Fruit fly (Drosophila melanogaster) whole organism, embryonic: Measurements from ENCODE around the gene snz.

Source experiments
- Aef1 ChIP-seq: fragments of 200-800 bp; sonication (Bioruptor generic); IDR thresholded peaks from 3 replicates; pipeline ENCODE4 v1.3.6; 2022; ENCODE audit warnings: missing biosample characterization, missing genetic modification characterization
- Bteb2 ChIP-seq: fragments of 200-800 bp; sonication (Bioruptor generic); optimal IDR thresholded peaks from 2 replicates; lab custom pipeline; 2016; ENCODE audit warnings: missing biosample characterization, missing genetic modification characterization
- CG10366 ChIP-seq: fragments of 200-800 bp; sonication (Bioruptor generic); IDR thresholded peaks from 2 replicates; pipeline ENCODE4 v1.3.6; 2022; ENCODE audit warnings: missing biosample characterization, missing genetic modification characterization
- CG10462 ChIP-seq: fragments of 200-800 bp; sonication (Bioruptor generic); optimal IDR thresholded peaks from 2 replicates; lab custom pipeline; 2016; ENCODE audit warnings: missing biosample characterization, missing genetic modification characterization
- CG14667 ChIP-seq: fragments of 200-800 bp; sonication (Bioruptor generic); IDR thresholded peaks from 2 replicates; pipeline ENCODE4 v1.3.6; 2022; ENCODE audit warnings: missing biosample characterization, missing genetic modification characterization
- CG14965 ChIP-seq: fragments of 200-800 bp; sonication (Bioruptor generic); optimal IDR thresholded peaks from 2 replicates; lab custom pipeline; 2016; ENCODE audit warnings: missing biosample characterization, missing genetic modification characterization, borderline replicate concordance
- CG15696 ChIP-seq: fragments of 200-800 bp; sonication (Bioruptor generic); optimal IDR thresholded peaks from 2 replicates; lab custom pipeline; 2019; ENCODE audit warnings: missing biosample characterization, mild to moderate bottlenecking, missing genetic modification characterization, moderate library complexity
- CG16815 ChIP-seq: fragments of 200-800 bp; sonication (Bioruptor generic); optimal IDR thresholded peaks from 3 replicates; lab custom pipeline; 2017; ENCODE audit warnings: missing biosample characterization, mild to moderate bottlenecking, missing genetic modification characterization
- CG17361 ChIP-seq: fragments of 200-800 bp; sonication (Bioruptor generic); IDR thresholded peaks from 3 replicates; pipeline ENCODE4 v1.3.6; 2022; ENCODE audit warnings: missing biosample characterization, missing genetic modification characterization
- CG17568 ChIP-seq: fragments of 200-800 bp; sonication (Bioruptor generic); optimal IDR thresholded peaks from 2 replicates; lab custom pipeline; 2018; ENCODE audit warnings: missing biosample characterization, mild to moderate bottlenecking, missing genetic modification characterization, moderate library complexity
- CG17829 ChIP-seq: fragments of 200-800 bp; optimal IDR thresholded peaks from 2 replicates; lab custom pipeline; 2019; ENCODE audit warnings: missing biosample characterization, mild to moderate bottlenecking, missing genetic modification characterization, moderate library complexity
- CG18764 ChIP-seq: fragments of 200-800 bp; sonication (Bioruptor generic); optimal IDR thresholded peaks from 3 replicates; lab custom pipeline; 2016; ENCODE audit warnings: missing biosample characterization, missing genetic modification characterization
- CG2202 ChIP-seq: fragments of 200-800 bp; sonication (Bioruptor generic); optimal IDR thresholded peaks from 2 replicates; lab custom pipeline; 2018; ENCODE audit warnings: missing biosample characterization, mild to moderate bottlenecking, missing genetic modification characterization
- CG30020 ChIP-seq: fragments of 200-800 bp; optimal IDR thresholded peaks from 2 replicates; lab custom pipeline; 2019; ENCODE audit warnings: missing biosample characterization, mild to moderate bottlenecking, missing genetic modification characterization, moderate library complexity
- CG30431 ChIP-seq: fragments of 200-800 bp; sonication (Bioruptor generic); optimal IDR thresholded peaks from 2 replicates; lab custom pipeline; 2017; ENCODE audit warnings: missing biosample characterization, missing genetic modification characterization
- CG32772 ChIP-seq: fragments of 200-800 bp; sonication (Bioruptor generic); IDR thresholded peaks from 2 replicates; pipeline ENCODE4 v1.3.6; 2022; ENCODE audit warnings: missing biosample characterization, missing genetic modification characterization
- CG34422 ChIP-seq: fragments of 200-800 bp; sonication (Bioruptor generic); IDR thresholded peaks from 3 replicates; pipeline ENCODE4 v1.3.6; 2022; ENCODE audit warnings: missing biosample characterization, missing genetic modification characterization
- CG4404 ChIP-seq: fragments of 200-800 bp; sonication (Bioruptor generic); IDR thresholded peaks from 2 replicates; pipeline ENCODE4 v1.3.6; 2022; ENCODE audit warnings: missing biosample characterization, missing genetic modification characterization
- CG4854 ChIP-seq: fragments of 200-800 bp; sonication (Bioruptor generic); optimal IDR thresholded peaks from 2 replicates; lab custom pipeline; 2016; ENCODE audit warnings: missing biosample characterization, missing genetic modification characterization, inconsistent platforms
- CG8290 ChIP-seq, 3 experiments: fragments of 200-800 bp; sonication (Bioruptor generic); optimal IDR thresholded peaks; 2 replicates each; lab custom pipeline; 2016 to 2019; ENCODE audit warnings: missing biosample characterization in 3 of 3, missing genetic modification characterization in 3 of 3, mild to moderate bottlenecking in 2 of 3, moderate library complexity in 1 of 3
- CG8388 ChIP-seq: fragments of 200-800 bp; sonication (Bioruptor generic); optimal IDR thresholded peaks from 2 replicates; lab custom pipeline; 2019; ENCODE audit warnings: missing biosample characterization, mild to moderate bottlenecking, missing genetic modification characterization, moderate library complexity
- CG8924 ChIP-seq: fragments of 200-800 bp; optimal IDR thresholded peaks from 3 replicates; lab custom pipeline; 2019; ENCODE audit warnings: missing biosample characterization, mild to moderate bottlenecking, missing genetic modification characterization, moderate library complexity
- CG9437 ChIP-seq: fragments of 200-800 bp; sonication (Bioruptor generic); optimal IDR thresholded peaks from 2 replicates; lab custom pipeline; 2018; ENCODE audit warnings: missing biosample characterization, mild to moderate bottlenecking, missing genetic modification characterization
- CTCF ChIP-seq: fragments of 200-800 bp; sonication (Bioruptor generic); optimal IDR thresholded peaks from 2 replicates; lab custom pipeline; 2017; ENCODE audit warnings: missing biosample characterization, mild to moderate bottlenecking, missing genetic modification characterization, moderate library complexity
- CoRest ChIP-seq: fragments of 200-800 bp; sonication (Bioruptor generic); optimal IDR thresholded peaks from 3 replicates; lab custom pipeline; 2018; ENCODE audit warnings: missing biosample characterization, mild to moderate bottlenecking, missing genetic modification characterization, moderate library complexity
- Deaf1 ChIP-seq: fragments of 200-800 bp; optimal IDR thresholded peaks from 3 replicates; lab custom pipeline; 2019; ENCODE audit warnings: missing biosample characterization, mild to moderate bottlenecking, missing genetic modification characterization, moderate library complexity
- Doc3 ChIP-seq: fragments of 200-800 bp; sonication (Bioruptor generic); IDR thresholded peaks from 3 replicates; pipeline ENCODE4 v1.3.6; 2022; ENCODE audit warnings: missing biosample characterization, missing genetic modification characterization; ENCODE audit not compliant: partially characterized antibody
- Dp ChIP-seq: fragments of 200-800 bp; sonication (Bioruptor generic); optimal IDR thresholded peaks from 2 replicates; lab custom pipeline; 2018; ENCODE audit warnings: missing biosample characterization, mild to moderate bottlenecking, missing genetic modification characterization, moderate library complexity
- Fer1 ChIP-seq: fragments of 200-800 bp; sonication (Bioruptor generic); optimal IDR thresholded peaks from 2 replicates; lab custom pipeline; 2017; ENCODE audit warnings: missing biosample characterization, mild to moderate bottlenecking, missing genetic modification characterization
- HLHmδ ChIP-seq: fragments of 200-800 bp; sonication (Bioruptor generic); optimal IDR thresholded peaks from 2 replicates; lab custom pipeline; 2018; ENCODE audit warnings: missing biosample characterization, mild to moderate bottlenecking, missing genetic modification characterization, moderate library complexity
- HmgZ ChIP-seq: fragments of 200-800 bp; sonication (Bioruptor generic); optimal IDR thresholded peaks from 2 replicates; lab custom pipeline; 2018; ENCODE audit warnings: missing biosample characterization, mild to moderate bottlenecking, missing genetic modification characterization
- Side ChIP-seq: fragments of 200-800 bp; sonication (Bioruptor generic); optimal IDR thresholded peaks from 2 replicates; lab custom pipeline; 2016; ENCODE audit warnings: missing biosample characterization, missing genetic modification characterization
- Ssrp ChIP-seq: fragments of 200-800 bp; sonication (Bioruptor generic); optimal IDR thresholded peaks from 2 replicates; lab custom pipeline; 2018; ENCODE audit warnings: missing biosample characterization, mild to moderate bottlenecking, missing genetic modification characterization, moderate library complexity
- ash1 ChIP-seq: fragments of 200-800 bp; sonication (Bioruptor generic); optimal IDR thresholded peaks from 2 replicates; lab custom pipeline; 2018; ENCODE audit warnings: missing biosample characterization, mild to moderate bottlenecking, missing genetic modification characterization
- ato ChIP-seq: fragments of 200-800 bp; sonication (Bioruptor generic); IDR thresholded peaks from 2 replicates; pipeline ENCODE4 v1.3.6; 2022; ENCODE audit warnings: missing biosample characterization, missing genetic modification characterization; ENCODE audit not compliant: partially characterized antibody
- dimm ChIP-seq: fragments of 200-800 bp; sonication (Bioruptor generic); IDR thresholded peaks from 2 replicates; pipeline ENCODE4 v1.3.6; 2022; ENCODE audit warnings: missing biosample characterization, missing genetic modification characterization
- dm ChIP-seq: fragments of 200-800 bp; sonication (Bioruptor generic); optimal IDR thresholded peaks from 3 replicates; lab custom pipeline; 2016; ENCODE audit warnings: missing biosample characterization, missing genetic modification characterization
- dmrt11E ChIP-seq: fragments of 200-800 bp; sonication (Bioruptor generic); optimal IDR thresholded peaks from 3 replicates; lab custom pipeline; 2018; ENCODE audit warnings: missing biosample characterization, mild to moderate bottlenecking, missing genetic modification characterization, moderate library complexity
- fu2 ChIP-seq: fragments of 200-800 bp; sonication (Bioruptor generic); optimal IDR thresholded peaks from 2 replicates; lab custom pipeline; 2016; ENCODE audit warnings: missing biosample characterization, missing genetic modification characterization
- gem ChIP-seq: fragments of 200-800 bp; sonication (Bioruptor generic); optimal IDR thresholded peaks from 2 replicates; lab custom pipeline; 2019; ENCODE audit warnings: missing biosample characterization, mild to moderate bottlenecking, missing genetic modification characterization, moderate library complexity
- gsb-n ChIP-seq: fragments of 200-800 bp; sonication (Bioruptor generic); optimal IDR thresholded peaks from 3 replicates; lab custom pipeline; 2018; ENCODE audit warnings: missing biosample characterization, mild to moderate bottlenecking, missing genetic modification characterization
- ham ChIP-seq: fragments of 200-800 bp; sonication (Bioruptor generic); IDR thresholded peaks from 2 replicates; pipeline ENCODE4 v1.3.6; 2022; ENCODE audit warnings: missing biosample characterization, missing genetic modification characterization
- ind ChIP-seq: fragments of 200-800 bp; sonication (Bioruptor generic); optimal IDR thresholded peaks from 3 replicates; lab custom pipeline; 2016; ENCODE audit warnings: missing biosample characterization, missing genetic modification characterization
- peb ChIP-seq: fragments of 200-800 bp; sonication (Bioruptor generic); IDR thresholded peaks from 2 replicates; pipeline ENCODE4 v1.3.6; 2022; ENCODE audit warnings: missing biosample characterization, missing genetic modification characterization
- phol ChIP-seq: fragments of 200-800 bp; sonication (Bioruptor generic); optimal IDR thresholded peaks from 3 replicates; lab custom pipeline; 2018; ENCODE audit warnings: missing biosample characterization, mild to moderate bottlenecking, missing genetic modification characterization, moderate library complexity
- prd ChIP-seq, 3 experiments: fragments of >200 bp in 2 of 3; fragments of 200-800 bp in 1 of 3; sonication (Bioruptor generic) in 1 of 3; optimal IDR thresholded peaks in 2 of 3; IDR thresholded peaks in 1 of 3; 2 replicates in 2 of 3; 3 replicates in 1 of 3; pipeline versions ENCODE4 v1.3.6 to Lab custom; 2017 to 2022; ENCODE audit warnings: missing biosample characterization in 1 of 3, missing genetic modification characterization in 1 of 3
- pzg ChIP-seq: fragments of 200-800 bp; sonication (Bioruptor generic); optimal IDR thresholded peaks from 3 replicates; lab custom pipeline; 2018; ENCODE audit warnings: missing biosample characterization, mild to moderate bottlenecking, missing genetic modification characterization, moderate library complexity
- schlank ChIP-seq: fragments of 200-800 bp; sonication (Bioruptor generic); optimal IDR thresholded peaks from 2 replicates; lab custom pipeline; 2018; ENCODE audit warnings: missing biosample characterization, mild to moderate bottlenecking, missing genetic modification characterization
- unc-4 ChIP-seq: fragments of 200-800 bp; sonication (Bioruptor generic); IDR thresholded peaks from 2 replicates; pipeline ENCODE4 v1.3.6; 2022; ENCODE audit warnings: missing biosample characterization, missing genetic modification characterization; ENCODE audit not compliant: partially characterized antibody

The snz gene

dm6 chrX:7920081-7920688, 8.3 kb downstream of the snz start, which contains the start of the genes hdm and Ykt6 (continued):
- TF ChIP-seq Doc3 (GFP tag; lab: Robert Waterston, UW) (peak; percentile 98), CG34422 (GFP tag; lab: Robert Waterston, UW) (peak; percentile 86), Fer1 (GFP tag; lab: Kevin White, UChicago) (peak; percentile 79), phol (peak; percentile 77), dmrt11E (tag; lab: Kevin White, UChicago) (peak; percentile 74), dm (GFP tag; lab: Kevin White, UChicago) (peak; percentile 67), ash1 (GFP tag; lab: Kevin White, UChicago) (no peak), CG18764 (GFP tag; lab: Kevin White, UChicago) (peak; percentile 70), unc-4 (GFP tag; lab: Robert Waterston, UW) (peak; percentile 97), CG15696 (tag; lab: Kevin White, UChicago) (peak; percentile 80), CTCF (GFP tag; lab: Kevin White, UChicago) (peak; percentile 24), Aef1 (peak; percentile 72; the same call in 2 of the 3 replicates), CG4854 (GFP tag; lab: Kevin White, UChicago) (peak; percentile 28), CG30020 (peak; percentile 44), ind (GFP tag; lab: Kevin White, UChicago) (no peak), CG16815 (GFP tag; lab: Kevin White, UChicago) (no peak), CG30431 (GFP tag; lab: Kevin White, UChicago) (peak; percentile 42), CG4404 (peak; percentile 79), Deaf1 (tag; lab: Kevin White, UChicago) (peak; percentile 60), Ssrp (peak; percentile 53), Dp (GFP tag; lab: Kevin White, UChicago) (peak; percentile 70), CG8924 (peak; percentile 56), gsb-n (tag; lab: Kevin White, UChicago) (peak; percentile 51), schlank (tag; lab: Kevin White, UChicago) (peak; percentile 64), CG17568 (GFP tag; lab: Kevin White, UChicago) (no peak), CG14965 (GFP tag; lab: Kevin White, UChicago) (peak; percentile 39), Side (GFP tag; lab: Kevin White, UChicago) (peak; percentile 87), HmgZ (peak; percentile 90), fu2 (GFP tag; lab: Kevin White, UChicago) (peak; percentile 70), CG17829 (tag; lab: Kevin White, UChicago) (peak; percentile 78), ato (GFP tag; lab: Robert Waterston, UW) (peak; percentile 86), CG10366 (GFP tag; lab: Robert Waterston, UW) (peak; percentile 70), CG9437 (GFP tag; lab: Kevin White, UChicago) (peak; percentile 39), CG8290 (GFP tag; optimal IDR thresholded peaks at IDR 0.05; lab: Kevin White, UChicago) (peak; percentile 68), CG8290 (tag; optimal IDR thresholded peaks at IDR 0.05; lab: Kevin White, UChicago) (peak in 1 of 2 experiments; percentile 14), ham (GFP tag; lab: Robert Waterston, UW) (no peak), CG14667 (peak; percentile 71), prd (optimal IDR thresholded peaks at IDR 0.05; lab: Kevin White, UChicago) (no peak), prd (GFP tag; IDR thresholded peaks at IDR 0.05; lab: Robert Waterston, UW) (peak; percentile 92), CG8388 (peak; percentile 68), gem (peak; percentile 83), CoRest (tag; lab: Kevin White, UChicago) (peak; percentile 78), pzg (GFP tag; lab: Kevin White, UChicago) (peak; percentile 82), Bteb2 (GFP tag; lab: Kevin White, UChicago) (peak; percentile 65), CG17361 (GFP tag; lab: Robert Waterston, UW) (no peak; the same call in 2 of the 3 replicates), CG10462 (GFP tag; lab: Kevin White, UChicago) (peak; percentile 68), CG32772 (peak; percentile 50; the same call in 1 of the 2 replicates), dimm (GFP tag; lab: Robert Waterston, UW) (no peak), CG2202 (tag; lab: Kevin White, UChicago) (peak; percentile 59), peb (GFP tag; lab: Robert Waterston, UW) (peak; percentile 73), HLHmδ (no peak)
